Worm (Caenorhabditis elegans) whole organism, L3 larva: Measurements from ENCODE around the gene acr-7.

Experiments used
- ama-1 ChIP-seq: fragments of 150-350 bp; optimal IDR thresholded peaks from 2 replicates; lab custom pipeline; 2018
- ceh-28 ChIP-seq: fragments of 150-350 bp; optimal IDR thresholded peaks from 2 replicates; lab custom pipeline; 2014; ENCODE audit warnings: missing biosample characterization, missing genetic modification reagents, missing genetic modification characterization
- egl-5 ChIP-seq: fragments of 150-350 bp; optimal IDR thresholded peaks from 2 replicates; lab custom pipeline; 2017; ENCODE audit warnings: missing biosample characterization, missing genetic modification reagents, missing genetic modification characterization, inconsistent platforms
- nfya-1 ChIP-seq: sonication (generic microtip); optimal IDR thresholded peaks from 2 replicates; lab custom pipeline; 2017; ENCODE audit warnings: missing genetic modification characterization, mild to moderate bottlenecking, missing compliant biosample characterization, antibody characterized with exemption, moderate library complexity; ENCODE audit not compliant: insufficient read depth
- nhr-25 ChIP-seq: sonication (generic microtip); optimal IDR thresholded peaks from 2 replicates; lab custom pipeline; 2017; ENCODE audit warnings: missing biosample characterization, missing genetic modification characterization
- nhr-76 ChIP-seq: fragments of 150-350 bp; sonication (generic microtip); optimal IDR thresholded peaks from 5 replicates; lab custom pipeline; 2014; ENCODE audit warnings: missing biosample characterization, missing genetic modification characterization
- pha-4 ChIP-seq: fragments of 150-350 bp; optimal IDR thresholded peaks from 2 replicates; lab custom pipeline; 2014; ENCODE audit warnings: missing biosample characterization, missing genetic modification reagents, missing genetic modification characterization
- pqm-1 ChIP-seq: fragments of 150-350 bp; optimal IDR thresholded peaks from 2 replicates; lab custom pipeline; 2017; ENCODE audit warnings: missing biosample characterization, missing genetic modification characterization, inconsistent platforms
- snpc-4 ChIP-seq: fragments of 150-350 bp; optimal IDR thresholded peaks from 2 replicates; lab custom pipeline; 2014; ENCODE audit warnings: missing biosample characterization, missing genetic modification characterization
- unc-39 ChIP-seq: sonication (generic microtip); optimal IDR thresholded peaks from 4 replicates; lab custom pipeline; 2017; ENCODE audit warnings: missing biosample characterization, missing genetic modification characterization
- unc-62 ChIP-seq: fragments of 150-350 bp; sonication (generic microtip); optimal IDR thresholded peaks from 4 replicates; lab custom pipeline; 2014; ENCODE audit warnings: missing biosample characterization, missing genetic modification reagents, missing genetic modification characterization

DNA sequence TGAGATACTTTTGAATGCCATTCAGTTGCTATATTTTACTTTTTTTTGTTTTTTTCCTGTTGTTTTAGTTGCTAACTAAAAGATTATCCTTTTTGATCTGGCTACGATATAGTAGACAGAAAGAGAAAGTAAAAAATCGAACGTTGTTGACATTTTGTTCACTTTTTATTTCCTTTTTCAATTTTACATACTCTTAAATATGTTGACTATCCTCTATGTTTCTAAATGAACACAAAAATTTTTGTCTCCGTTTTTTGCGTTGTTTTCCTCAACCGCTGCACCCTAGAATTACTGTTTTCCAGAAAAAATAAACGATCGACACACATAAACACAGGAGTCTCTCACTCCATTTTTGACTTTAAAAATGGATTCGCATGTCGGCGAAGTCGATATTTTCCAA, 7.5 kb downstream of the acr-7 start, which contains the start of gene klp-3:
- TF ChIP-seq snpc-4 (tag; lab: Kevin White, UChicago): no peak
- TF ChIP-seq nhr-25 (tag; lab: Kevin White, UChicago): no peak
- no peak for TF ChIP-seq ama-1 (lab: Kevin White, UChicago)
- no peak for TF ChIP-seq nfya-1 (tag; lab: Kevin White, UChicago)
- no peak for TF ChIP-seq ceh-28 (tag; lab: Kevin White, UChicago)
- TF ChIP-seq nhr-76 (tag; lab: Kevin White, UChicago): no peak
- TF ChIP-seq egl-5 (tag; lab: Kevin White, UChicago): no peak
- no peak for TF ChIP-seq unc-39 (tag; lab: Kevin White, UChicago)
- TF ChIP-seq unc-62: no peak
- no peak for TF ChIP-seq pqm-1
- TF ChIP-seq pha-4: no peak
